Fruit fly (Drosophila melanogaster) whole organism: ENCODE results near the gene nyo.

Source experiments
- pan ChIP-seq: fragments of >200 bp; optimal IDR thresholded peaks from 2 replicates; lab custom pipeline; 2017
- psq ChIP-seq: fragments of >200 bp; optimal IDR thresholded peaks from 2 replicates; lab custom pipeline; 2017

DNA sequence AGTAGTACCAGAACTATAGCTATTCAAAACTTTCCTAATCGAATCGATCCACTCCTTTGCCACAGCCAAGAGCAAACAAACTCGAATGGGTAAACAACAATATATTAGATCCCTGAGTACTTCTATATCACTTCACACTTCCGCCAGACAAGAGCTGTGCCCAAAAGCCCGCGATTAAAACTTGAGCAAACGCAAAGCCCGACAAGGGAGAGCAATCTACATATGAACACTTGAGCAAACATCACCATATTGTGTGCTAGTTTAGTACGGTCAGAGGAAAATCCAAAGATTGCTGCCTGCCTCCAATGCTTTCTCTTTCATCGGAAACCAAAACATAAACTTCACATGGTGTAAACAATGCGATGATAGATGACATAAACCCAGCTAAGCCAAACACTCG, 60.8 kb downstream of the nyo start:
- TF ChIP-seq pan (lab: Kevin White, UChicago) = no peak
- TF ChIP-seq psq = no peak
